Worm (Caenorhabditis elegans) whole organism, L4 larva: ENCODE measurements around the gene F40G12.6.

Experiments
- F44E2.7 ChIP-seq: fragments of 200-800 bp; sonication (Bioruptor generic); IDR thresholded peaks from 2 replicates; pipeline ENCODE4 v2.1.2; 2022; ENCODE audit warnings: missing genetic modification characterization, missing compliant biosample characterization
- Y105C5A.15 ChIP-seq: fragments of 200-800 bp; sonication (Bioruptor generic); IDR thresholded peaks from 2 replicates; pipeline ENCODE4 v1.3.6; 2022; ENCODE audit warnings: missing genetic modification characterization, missing compliant biosample characterization
- attf-4 ChIP-seq: sonication (generic microtip); optimal IDR thresholded peaks from 3 replicates; lab custom pipeline; 2017; ENCODE audit warnings: missing biosample characterization, missing genetic modification characterization
- dpl-1 ChIP-seq: fragments of 150-350 bp; optimal IDR thresholded peaks from 2 replicates; lab custom pipeline; 2014; ENCODE audit warnings: missing biosample characterization, missing genetic modification reagents, missing genetic modification characterization
- fos-1 ChIP-seq: fragments of 150-350 bp; optimal IDR thresholded peaks from 2 replicates; lab custom pipeline; 2014; ENCODE audit warnings: missing biosample characterization, missing genetic modification characterization
- hmg-1.1 ChIP-seq: fragments of 200-800 bp; sonication (Bioruptor generic); IDR thresholded peaks from 2 replicates; pipeline ENCODE4 v1.3.6; 2022; ENCODE audit warnings: missing genetic modification reagents, missing genetic modification characterization, missing compliant biosample characterization
- lsy-2 ChIP-seq, 2 experiments: fragments of 150-350 bp in 1 of 2; sonication (generic microtip) in 1 of 2; optimal IDR thresholded peaks; 2 replicates each; lab custom pipeline; 2014 to 2017; ENCODE audit warnings: missing biosample characterization in 2 of 2, missing genetic modification characterization in 2 of 2
- mep-1 ChIP-seq: fragments of 150-350 bp; sonication (generic microtip); optimal IDR thresholded peaks from 3 replicates; lab custom pipeline; 2014; ENCODE audit warnings: missing biosample characterization, missing genetic modification characterization
- nhr-11 ChIP-seq: fragments of 150-350 bp; optimal IDR thresholded peaks from 2 replicates; lab custom pipeline; 2014; ENCODE audit warnings: missing biosample characterization, missing genetic modification characterization
- skn-1 ChIP-seq: fragments of 150-350 bp; optimal IDR thresholded peaks from 2 replicates; lab custom pipeline; 2014; ENCODE audit warnings: missing biosample characterization, missing genetic modification characterization
- snpc-4 ChIP-seq: fragments of 150-350 bp; optimal IDR thresholded peaks from 2 replicates; lab custom pipeline; 2014; ENCODE audit warnings: missing biosample characterization, missing genetic modification characterization
- unc-130 ChIP-seq: sonication (generic microtip); optimal IDR thresholded peaks from 2 replicates; lab custom pipeline; 2016; ENCODE audit warnings: missing genetic modification reagents, missing genetic modification characterization, missing compliant biosample characterization
- unc-62 ChIP-seq, 3 experiments: fragments of 150-350 bp in 1 of 3; sonication (generic microtip); optimal IDR thresholded peaks in 2 of 3; peaks in 1 of 3; 1 replicate in 1 of 3; 2 replicates in 2 of 3; lab custom pipeline; 2014 to 2017; ENCODE audit warnings: missing biosample characterization in 3 of 3, missing genetic modification characterization in 3 of 3, missing genetic modification reagents in 3 of 3, missing genotype in 1 of 3
- zfp-2 ChIP-seq: sonication (generic microtip); optimal IDR thresholded peaks from 2 replicates; lab custom pipeline; 2016; ENCODE audit warnings: mild to moderate bottlenecking, missing genetic modification characterization, missing compliant biosample characterization

DNA sequence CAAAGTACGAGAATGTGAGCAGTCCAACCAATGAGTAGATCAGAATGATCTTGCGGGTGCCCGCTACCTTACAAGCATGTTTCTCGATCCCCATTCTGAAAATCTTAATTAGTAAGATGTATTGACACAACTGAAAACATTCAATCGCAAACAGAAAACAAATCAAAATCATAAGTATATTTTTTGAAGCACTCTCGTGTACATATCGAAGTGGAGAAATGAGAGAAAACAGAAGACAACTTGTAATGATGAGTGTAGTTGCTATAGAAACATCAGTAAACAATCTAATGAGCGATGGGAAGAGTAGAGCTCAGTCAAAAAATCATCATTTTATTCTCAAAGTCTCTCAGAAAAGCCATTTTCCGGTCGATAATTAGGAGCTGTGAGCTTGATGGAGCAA, 39.8 kb upstream of the F40G12.6 start, which contains the start of gene F14D7.8:
- no peak for TF ChIP-seq snpc-4 (tag; lab: Kevin White, UChicago)
- no peak for TF ChIP-seq lsy-2 (tag; optimal IDR thresholded peaks at IDR 0.05; lab: Kevin White, UChicago)
- TF ChIP-seq fos-1 (tag; lab: Kevin White, UChicago) = no peak
- TF ChIP-seq hmg-1.1 (GFP tag; lab: Robert Waterston, UW) = no peak
- TF ChIP-seq unc-130 (GFP tag; lab: Kevin White, UChicago) = no peak
- no peak for TF ChIP-seq zfp-2 (tag; lab: Kevin White, UChicago)
- TF ChIP-seq mep-1 (tag; lab: Kevin White, UChicago) = no peak
- TF ChIP-seq nhr-11 (tag; lab: Kevin White, UChicago) = no peak
- no peak for TF ChIP-seq F44E2.7
- no peak for TF ChIP-seq attf-4 (tag; lab: Kevin White, UChicago)
- TF ChIP-seq dpl-1 (GFP tag; lab: Kevin White, UChicago) = no peak
- TF ChIP-seq skn-1 (tag; lab: Kevin White, UChicago) = no peak
- TF ChIP-seq Y105C5A.15 (GFP tag; lab: Robert Waterston, UW) = no peak
- TF ChIP-seq unc-62 (GFP tag; optimal IDR thresholded peaks at IDR 0.05 in 1 of 2; lab: Kevin White, UChicago) = no peak
- no peak for TF ChIP-seq unc-62 (tag; optimal IDR thresholded peaks at IDR 0.05; lab: Kevin White, UChicago)
